Fruit fly (Drosophila melanogaster) whole organism, embryonic: ENCODE results near the gene Nazo.
A peak's percentile ranks its signal among the peaks of the same experiment; 100 is the strongest.

ENCODE experiments used
- Atf6 ChIP-seq: fragments of 200-800 bp; sonication (Bioruptor generic); IDR thresholded peaks from 2 replicates; pipeline ENCODE4 v1.3.6; 2022; ENCODE audit warnings: missing biosample characterization, missing genetic modification characterization
- Bdp1 ChIP-seq: fragments of 200-800 bp; sonication (Bioruptor generic); optimal IDR thresholded peaks from 3 replicates; lab custom pipeline; 2016; ENCODE audit warnings: missing biosample characterization, missing genetic modification characterization
- Blimp-1 ChIP-seq: fragments of 200-800 bp; sonication (Bioruptor generic); optimal IDR thresholded peaks from 3 replicates; lab custom pipeline; 2018; ENCODE audit warnings: missing biosample characterization, missing genetic modification characterization, mild to moderate bottlenecking, moderate library complexity, missing genetic modification reagents
- CG10431 ChIP-seq: fragments of 200-800 bp; sonication (Bioruptor generic); optimal IDR thresholded peaks from 3 replicates; lab custom pipeline; 2018; ENCODE audit warnings: missing biosample characterization, mild to moderate bottlenecking, missing genetic modification characterization
- CG13287 ChIP-seq: fragments of 200-800 bp; sonication (Bioruptor generic); IDR thresholded peaks from 2 replicates; pipeline ENCODE4 v1.3.6; 2022; ENCODE audit warnings: missing biosample characterization, missing genetic modification characterization; ENCODE audit not compliant: partially characterized antibody
- CG13894 ChIP-seq: fragments of 200-800 bp; sonication (Bioruptor generic); optimal IDR thresholded peaks from 3 replicates; lab custom pipeline; 2018; ENCODE audit warnings: missing biosample characterization, mild to moderate bottlenecking, missing genetic modification characterization, moderate library complexity
- CG14667 ChIP-seq: fragments of 200-800 bp; sonication (Bioruptor generic); IDR thresholded peaks from 2 replicates; pipeline ENCODE4 v1.3.6; 2022; ENCODE audit warnings: missing biosample characterization, missing genetic modification characterization
- CG1603 ChIP-seq: fragments of 200-800 bp; sonication (Bioruptor generic); optimal IDR thresholded peaks from 2 replicates; lab custom pipeline; 2019; ENCODE audit warnings: missing biosample characterization, mild to moderate bottlenecking, missing genetic modification characterization, moderate library complexity
- CG16815 ChIP-seq: fragments of 200-800 bp; sonication (Bioruptor generic); optimal IDR thresholded peaks from 3 replicates; lab custom pipeline; 2017; ENCODE audit warnings: missing biosample characterization, mild to moderate bottlenecking, missing genetic modification characterization
- CG17568 ChIP-seq: fragments of 200-800 bp; sonication (Bioruptor generic); optimal IDR thresholded peaks from 2 replicates; lab custom pipeline; 2018; ENCODE audit warnings: missing biosample characterization, mild to moderate bottlenecking, missing genetic modification characterization, moderate library complexity
- CG17612 ChIP-seq: fragments of 200-800 bp; sonication (Bioruptor generic); IDR thresholded peaks from 2 replicates; pipeline ENCODE4 v1.3.6; 2022; ENCODE audit warnings: missing biosample characterization, missing genetic modification characterization
- CG1832 ChIP-seq: fragments of 200-800 bp; sonication (Bioruptor generic); optimal IDR thresholded peaks from 2 replicates; lab custom pipeline; 2017; ENCODE audit warnings: missing biosample characterization, mild to moderate bottlenecking, missing genetic modification characterization, inconsistent platforms
- CG2120 ChIP-seq: fragments of 200-800 bp; sonication (Bioruptor generic); optimal IDR thresholded peaks from 3 replicates; lab custom pipeline; 2016; ENCODE audit warnings: missing biosample characterization, missing genetic modification characterization
- CG2199 ChIP-seq: fragments of 200-800 bp; sonication (Bioruptor generic); IDR thresholded peaks from 3 replicates; pipeline ENCODE4 v1.3.6; 2022; ENCODE audit warnings: missing biosample characterization, missing genetic modification characterization
- CG31224 ChIP-seq: fragments of 200-800 bp; sonication (Bioruptor generic); IDR thresholded peaks from 2 replicates; pipeline ENCODE4 v1.3.6; 2022; ENCODE audit warnings: missing biosample characterization, missing genetic modification characterization
- CG3163 ChIP-seq: fragments of 200-800 bp; sonication (Bioruptor generic); optimal IDR thresholded peaks from 3 replicates; lab custom pipeline; 2016; ENCODE audit warnings: missing biosample characterization, missing genetic modification characterization
- CG3726 ChIP-seq: fragments of 200-800 bp; sonication (Bioruptor generic); IDR thresholded peaks from 3 replicates; pipeline ENCODE4, ENCODE4 v1.3.6; 2022; ENCODE audit warnings: missing biosample characterization, missing genetic modification characterization
- CG43689 ChIP-seq: fragments of 200-800 bp; sonication (Bioruptor generic); IDR thresholded peaks from 2 replicates; pipeline ENCODE4 v1.3.6; 2022; ENCODE audit warnings: missing biosample characterization, missing genetic modification characterization
- CG4404 ChIP-seq: fragments of 200-800 bp; sonication (Bioruptor generic); IDR thresholded peaks from 2 replicates; pipeline ENCODE4 v1.3.6; 2022; ENCODE audit warnings: missing biosample characterization, missing genetic modification characterization
- CG4854 ChIP-seq: fragments of 200-800 bp; sonication (Bioruptor generic); optimal IDR thresholded peaks from 2 replicates; lab custom pipeline; 2016; ENCODE audit warnings: missing biosample characterization, missing genetic modification characterization, inconsistent platforms
- CG6254 ChIP-seq: fragments of 200-800 bp; sonication (Bioruptor generic); optimal IDR thresholded peaks from 3 replicates; lab custom pipeline; 2017; ENCODE audit warnings: mild to moderate bottlenecking, missing biosample characterization, missing genetic modification reagents, missing genetic modification characterization
- CG6791 ChIP-seq: fragments of 200-800 bp; sonication (Bioruptor generic); IDR thresholded peaks from 3 replicates; pipeline ENCODE4 v1.3.6; 2022; ENCODE audit warnings: missing biosample characterization, missing genetic modification characterization; ENCODE audit not compliant: partially characterized antibody
- CG7357 ChIP-seq: fragments of 200-800 bp; sonication (Bioruptor generic); IDR thresholded peaks from 3 replicates; pipeline ENCODE4 v1.3.6; 2022; ENCODE audit warnings: missing biosample characterization, missing genetic modification characterization
- CG7786 ChIP-seq: fragments of 200-800 bp; sonication (Bioruptor generic); optimal IDR thresholded peaks from 2 replicates; lab custom pipeline; 2016; ENCODE audit warnings: missing biosample characterization, missing genetic modification characterization
- CG8281 ChIP-seq: fragments of 200-800 bp; sonication (Bioruptor generic); optimal IDR thresholded peaks from 2 replicates; lab custom pipeline; 2018; ENCODE audit warnings: missing biosample characterization, mild to moderate bottlenecking, missing genetic modification characterization, moderate library complexity
- CG8359 ChIP-seq: fragments of 200-800 bp; sonication (Bioruptor generic); optimal IDR thresholded peaks from 2 replicates; lab custom pipeline; 2017; ENCODE audit warnings: missing biosample characterization, mild to moderate bottlenecking, missing genetic modification characterization, borderline replicate concordance
- CG9215 ChIP-seq: fragments of 200-800 bp; sonication (Bioruptor generic); IDR thresholded peaks from 2 replicates; pipeline ENCODE4 v1.3.6; 2022; ENCODE audit warnings: missing biosample characterization, missing genetic modification characterization
- Elba2 ChIP-seq: fragments of 200-800 bp; sonication (Bioruptor generic); optimal IDR thresholded peaks from 3 replicates; lab custom pipeline; 2016; ENCODE audit warnings: missing biosample characterization, missing genetic modification characterization
- Ets65A ChIP-seq: fragments of 200-800 bp; sonication (Bioruptor generic); peaks from one replicate; lab custom pipeline; 2016; ENCODE audit warnings: missing biosample characterization, missing genetic modification characterization
- HLHmδ ChIP-seq: fragments of 200-800 bp; sonication (Bioruptor generic); optimal IDR thresholded peaks from 2 replicates; lab custom pipeline; 2018; ENCODE audit warnings: missing biosample characterization, mild to moderate bottlenecking, missing genetic modification characterization, moderate library complexity
- Lpt ChIP-seq: fragments of >200 bp; optimal IDR thresholded peaks from 2 replicates; lab custom pipeline; 2018; ENCODE audit warnings: missing biosample characterization, missing genetic modification characterization
- NFAT ChIP-seq: fragments of 200-800 bp; sonication (Bioruptor generic); IDR thresholded peaks from 2 replicates; pipeline ENCODE4 v1.3.6; 2022; ENCODE audit warnings: missing biosample characterization, missing genetic modification characterization
- Six4 ChIP-seq: fragments of 200-800 bp; sonication (Bioruptor generic); optimal IDR thresholded peaks from 2 replicates; lab custom pipeline; 2016; ENCODE audit warnings: missing biosample characterization, missing genetic modification characterization
- Stat92E ChIP-seq, 3 experiments: fragments of >200 bp in 2 of 3; fragments of 200-800 bp in 1 of 3; sonication (Bioruptor generic) in 1 of 3; optimal IDR thresholded peaks; 2 replicates each; lab custom pipeline; 2017 to 2019; ENCODE audit warnings: missing biosample characterization in 3 of 3, missing genetic modification characterization in 3 of 3, mild to moderate bottlenecking in 1 of 3, moderate library complexity in 1 of 3
- chinmo ChIP-seq: fragments of 200-800 bp; sonication (Bioruptor generic); IDR thresholded peaks from 4 replicates; pipeline ENCODE4 v1.3.6; 2022; ENCODE audit warnings: missing biosample characterization, missing genetic modification characterization; ENCODE audit not compliant: partially characterized antibody
- crc ChIP-seq: fragments of 200-800 bp; sonication (Bioruptor generic); optimal IDR thresholded peaks from 2 replicates; lab custom pipeline; 2016; ENCODE audit warnings: missing biosample characterization, missing genetic modification characterization
- crol ChIP-seq: fragments of 200-800 bp; sonication (Bioruptor generic); IDR thresholded peaks from 2 replicates; pipeline ENCODE4 v1.3.6; 2022; ENCODE audit warnings: missing biosample characterization, missing genetic modification characterization
- dati ChIP-seq: fragments of 200-800 bp; sonication (Bioruptor generic); IDR thresholded peaks from 2 replicates; pipeline ENCODE4 v1.3.6; 2022; ENCODE audit warnings: missing biosample characterization, missing genetic modification characterization
- ems ChIP-seq: fragments of 200-800 bp; sonication (Bioruptor generic); optimal IDR thresholded peaks from 3 replicates; lab custom pipeline; 2016; ENCODE audit warnings: missing biosample characterization, missing genetic modification characterization
- fu2 ChIP-seq: fragments of 200-800 bp; sonication (Bioruptor generic); optimal IDR thresholded peaks from 2 replicates; lab custom pipeline; 2016; ENCODE audit warnings: missing biosample characterization, missing genetic modification characterization
- gfzf ChIP-seq: fragments of 200-800 bp; sonication (Bioruptor generic); optimal IDR thresholded peaks from 2 replicates; lab custom pipeline; 2016; ENCODE audit warnings: missing biosample characterization, mild to moderate bottlenecking, missing genetic modification characterization, moderate library complexity
- klu ChIP-seq: fragments of 200-800 bp; sonication (Bioruptor generic); IDR thresholded peaks from 2 replicates; pipeline ENCODE4 v1.3.6; 2022; ENCODE audit warnings: missing biosample characterization, missing genetic modification characterization
- nmo ChIP-seq: fragments of 200-800 bp; sonication (Bioruptor generic); optimal IDR thresholded peaks from 2 replicates; lab custom pipeline; 2018; ENCODE audit warnings: missing biosample characterization, mild to moderate bottlenecking, missing genetic modification characterization, moderate library complexity
- onecut ChIP-seq: fragments of 200-800 bp; sonication (Bioruptor generic); IDR thresholded peaks from 2 replicates; pipeline ENCODE4 v1.3.6; 2022; ENCODE audit warnings: missing biosample characterization, missing genetic modification characterization
- pros ChIP-seq: fragments of 200-800 bp; sonication (Bioruptor generic); optimal IDR thresholded peaks from 3 replicates; lab custom pipeline; 2019; ENCODE audit warnings: missing biosample characterization, mild to moderate bottlenecking, missing genetic modification characterization, moderate library complexity
- sens-2 ChIP-seq: fragments of 200-800 bp; sonication (Bioruptor generic); IDR thresholded peaks from 2 replicates; pipeline ENCODE4 v1.3.6; 2022; ENCODE audit warnings: missing biosample characterization, missing genetic modification characterization
- sr ChIP-seq: fragments of 200-800 bp; sonication (Bioruptor generic); IDR thresholded peaks from 3 replicates; pipeline ENCODE4 v1.3.6; 2022; ENCODE audit warnings: missing biosample characterization, missing genetic modification characterization
- ssp ChIP-seq: fragments of 200-800 bp; sonication (Bioruptor generic); IDR thresholded peaks from 2 replicates; pipeline ENCODE4 v1.3.6; 2022; ENCODE audit warnings: missing biosample characterization, missing genetic modification characterization
- unpg ChIP-seq: fragments of 200-800 bp; sonication (Bioruptor generic); optimal IDR thresholded peaks from 3 replicates; lab custom pipeline; 2018; ENCODE audit warnings: missing biosample characterization, mild to moderate bottlenecking, missing genetic modification characterization, moderate library complexity
- vvl ChIP-seq: fragments of 200-800 bp; sonication (Bioruptor generic); IDR thresholded peaks from 2 replicates; pipeline ENCODE4 v1.3.6; 2022; ENCODE audit warnings: missing biosample characterization, missing genetic modification characterization
- zen2 ChIP-seq: fragments of 200-800 bp; sonication (Bioruptor generic); IDR thresholded peaks from 3 replicates; pipeline ENCODE4 v1.3.6; 2022; ENCODE audit warnings: missing biosample characterization, missing genetic modification characterization; ENCODE audit not compliant: partially characterized antibody
- zfh2 ChIP-seq: fragments of 200-800 bp; sonication (Bioruptor generic); optimal IDR thresholded peaks from 2 replicates; lab custom pipeline; 2016; ENCODE audit warnings: missing biosample characterization, missing genetic modification characterization

The Nazo gene

DNA sequence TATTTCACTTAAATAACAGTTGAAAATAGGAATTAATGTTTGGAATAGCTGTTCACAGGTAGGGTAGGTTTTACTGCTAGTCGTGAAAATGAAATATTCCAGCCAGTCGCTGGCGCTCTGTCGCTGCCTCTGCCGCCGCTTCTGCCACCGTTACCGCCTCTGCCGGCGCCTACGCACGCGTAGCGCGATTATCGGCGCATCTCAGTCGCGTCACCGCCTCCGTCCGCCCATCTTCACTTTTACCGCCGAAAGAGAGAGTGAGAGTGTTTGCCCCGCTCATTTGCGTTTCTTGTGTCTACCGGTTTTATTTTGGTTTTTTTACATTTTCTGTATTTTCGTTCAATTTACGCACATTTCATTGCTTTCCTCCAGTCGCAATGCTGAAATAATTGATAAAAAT is 36.1 kb upstream of the Nazo start (continued):
- TF ChIP-seq CG7786 (GFP tag; lab: Kevin White, UChicago) (no peak), Bdp1 (GFP tag; lab: Kevin White, UChicago) (no peak), CG2199 (peak; percentile 69; the same call in 1 of the 3 replicates), Stat92E (GFP tag; optimal IDR thresholded peaks at IDR 0.05; lab: Kevin White, UChicago) (no peak), CG6791 (GFP tag; lab: Robert Waterston, UW) (no peak), CG1832 (GFP tag; lab: Kevin White, UChicago) (no peak), CG8281 (no peak), CG6254 (GFP tag; lab: Kevin White, UChicago) (peak; percentile 7), onecut (0 out of 2 replicates have a peak, but pooled peaks have one; percentile 12), HLHmδ (peak; percentile 77), sr (GFP tag; lab: Robert Waterston, UW) (peak; percentile 89; the same call in 2 of the 3 replicates), ssp (no peak), CG4404 (GFP tag; lab: Robert Waterston, UW) (no peak), CG13894 (tag; lab: Kevin White, UChicago) (no peak), dati (GFP tag; lab: Robert Waterston, UW) (no peak), CG9215 (GFP tag; lab: Robert Waterston, UW) (no peak), CG31224 (GFP tag; lab: Robert Waterston, UW) (no peak), zfh2 (GFP tag; lab: Kevin White, UChicago) (no peak), CG10431 (GFP tag; lab: Kevin White, UChicago) (peak; percentile 58), crol (no peak; the same call in 1 of the 2 replicates), CG13287 (GFP tag; lab: Robert Waterston, UW) (no peak), CG16815 (GFP tag; lab: Kevin White, UChicago) (no peak), CG4854 (no peak), nmo (GFP tag; lab: Kevin White, UChicago) (no peak), Ets65A (GFP tag; lab: Kevin White, UChicago) (peak; percentile 43), zen2 (GFP tag; lab: Robert Waterston, UW) (no peak), Six4 (GFP tag; lab: Kevin White, UChicago) (no peak), CG43689 (GFP tag; lab: Robert Waterston, UW) (no peak), ems (no peak), pros (GFP tag; lab: Kevin White, UChicago) (peak; percentile 19), sens-2 (GFP tag; lab: Robert Waterston, UW) (no peak), CG7357 (GFP tag; lab: Robert Waterston, UW) (no peak), Elba2 (no peak), Atf6 (GFP tag; lab: Robert Waterston, UW) (no peak), CG3726 (GFP tag; lab: Robert Waterston, UW) (no peak), CG3163 (no peak), gfzf (GFP tag; lab: Kevin White, UChicago) (no peak), crc (GFP tag; lab: Kevin White, UChicago) (no peak), vvl (GFP tag; lab: Robert Waterston, UW) (peak; percentile 39; the same call in 1 of the 2 replicates), CG2120 (GFP tag; lab: Kevin White, UChicago) (no peak), CG8359 (no peak), CG17612 (GFP tag; lab: Robert Waterston, UW) (no peak), CG17568 (GFP tag; lab: Kevin White, UChicago) (no peak), klu (GFP tag; lab: Robert Waterston, UW) (no peak), chinmo (GFP tag; lab: Robert Waterston, UW) (0 out of 4 replicates have a peak, but pooled peaks have one; percentile 24), Blimp-1 (GFP tag; lab: Kevin White, UChicago) (peak; percentile 99), NFAT (GFP tag; lab: Robert Waterston, UW) (no peak), Lpt (GFP tag; lab: Kevin White, UChicago) (no peak), CG1603 (tag; lab: Kevin White, UChicago) (no peak), CG14667 (no peak), fu2 (GFP tag; lab: Kevin White, UChicago) (no peak), unpg (no peak)
